Fruit fly (Drosophila melanogaster): Measurements from ENCODE around the gene Gr66a.

Gr66a gene

DNA sequence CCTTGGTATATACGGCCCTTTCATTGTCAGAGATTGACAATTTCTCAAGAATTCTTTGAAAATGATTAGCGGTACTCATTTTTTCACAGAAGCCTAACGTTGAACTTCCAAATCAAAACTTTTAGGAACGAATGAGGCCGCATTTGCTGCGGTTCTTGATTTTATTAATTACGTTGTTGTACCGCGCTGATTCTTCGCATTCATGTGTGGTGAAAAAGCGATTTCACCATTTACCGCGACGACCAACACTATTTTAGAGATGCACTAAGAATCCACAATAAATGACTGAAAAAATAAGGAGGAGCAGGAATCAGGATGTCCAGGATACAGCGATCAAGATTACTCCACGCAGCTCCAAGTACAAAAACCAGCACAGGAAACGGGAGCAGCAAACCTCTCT lies 2.9 kb downstream of the Gr66a start, which contains the start of the genes CG7194 and Sbp2:
CG7194 (minus strand) TSS at position 148 of the 400 bp plus-strand sequence.
Sbp2 (plus strand) TSS at position 246 of the 400 bp plus-strand sequence.
- TF ChIP-seq BEAF-32 (GFP tag; optimal IDR thresholded peaks at IDR 0.05) (peak; percentile 32), CG4360 (GFP tag; IDR thresholded peaks at IDR 0.05) (peak; percentile 39), CTCF (GFP tag; optimal IDR thresholded peaks at IDR 0.05) (peak; percentile 47), Dll (GFP tag; IDR thresholded peaks at IDR 0.05; ENCODE audit: partially characterized antibody) (peak; percentile 37; the same call in 1 of the 4 replicates), CG9437 (GFP tag; optimal IDR thresholded peaks at IDR 0.05) (peak; percentile 65), CG11247 (GFP tag; IDR thresholded peaks at IDR 0.05) (no peak), pan (optimal IDR thresholded peaks at IDR 0.05) (no peak), pan (GFP tag; optimal IDR thresholded peaks at IDR 0.05 in 1 of 2, IDR thresholded peaks at IDR 0.05 in 1 of 2) (peak in 1 of 2 experiments; percentile 15), sd (tag; optimal IDR thresholded peaks at IDR 0.05) (no peak), MBD-R2 (GFP tag; IDR thresholded peaks at IDR 0.05) (peak; percentile 49), nom (GFP tag; optimal IDR thresholded peaks at IDR 0.05) (peak; percentile 1), unpg (GFP tag; optimal IDR thresholded peaks at IDR 0.05) (no peak), CG15479 (GFP tag; optimal IDR thresholded peaks at IDR 0.05) (no peak), CG4617 (GFP tag; optimal IDR thresholded peaks at IDR 0.05; ENCODE audit: borderline replicate concordance) (peak; percentile 20), CG10267 (tag; optimal IDR thresholded peaks at IDR 0.05) (peak; percentile 74), stwl (tag; optimal IDR thresholded peaks at IDR 0.05) (peak; percentile 35), zfh2 (GFP tag; optimal IDR thresholded peaks at IDR 0.05) (peak; percentile 23), dimm (GFP tag; IDR thresholded peaks at IDR 0.05) (no peak), bbx (GFP tag; IDR thresholded peaks at IDR 0.05; ENCODE audit: partially characterized antibody) (peak; percentile 7; the same call in 1 of the 2 replicates), sna (GFP tag; IDR thresholded peaks at IDR 0.05; ENCODE audit: partially characterized antibody) (no peak), Dp (GFP tag; optimal IDR thresholded peaks at IDR 0.05) (peak; percentile 53), slbo (GFP tag; IDR thresholded peaks at IDR 0.05) (0 out of 2 replicates have a peak, but pooled peaks have one; percentile 12), gfzf (GFP tag; optimal IDR thresholded peaks at IDR 0.05) (peak; percentile 16), pzg (GFP tag; optimal IDR thresholded peaks at IDR 0.05) (peak; percentile 28), Scr (GFP tag; IDR thresholded peaks at IDR 0.05; ENCODE audit: partially characterized antibody) (peak; percentile 10; the same call in 1 of the 2 replicates), Sry-δ (GFP tag; optimal IDR thresholded peaks at IDR 0.05) (peak; percentile 64), ac (GFP tag; optimal IDR thresholded peaks at IDR 0.05) (no peak), CG13287 (GFP tag; IDR thresholded peaks at IDR 0.05; ENCODE audit: partially characterized antibody) (0 out of 2 replicates have a peak, but pooled peaks have one; percentile 17), abd-A (tag; optimal IDR thresholded peaks at IDR 0.05) (no peak), row (GFP tag; IDR thresholded peaks at IDR 0.05) (peak; percentile 23; the same call in 1 of the 3 replicates), Med (GFP tag) (peak; percentile 38), E2f2 (GFP tag; IDR thresholded peaks at IDR 0.05) (peak; percentile 69), CG34224 (GFP tag; IDR thresholded peaks at IDR 0.05; ENCODE audit: partially characterized antibody) (0 out of 3 replicates have a peak, but pooled peaks have one; percentile 29), MESR4 (GFP tag; optimal IDR thresholded peaks at IDR 0.05) (peak; percentile 47), zen2 (GFP tag; IDR thresholded peaks at IDR 0.05; ENCODE audit: partially characterized antibody) (no peak), CG2199 (GFP tag; IDR thresholded peaks at IDR 0.05) (peak; percentile 28; the same call in 1 of the 3 replicates), CG2116 (GFP tag; optimal IDR thresholded peaks at IDR 0.05) (peak; percentile 17), CG2120 (GFP tag; optimal IDR thresholded peaks at IDR 0.05) (peak; percentile 18), Sry-β (GFP tag; optimal IDR thresholded peaks at IDR 0.05) (peak; percentile 44)
